Worm (Caenorhabditis elegans) whole organism, L2 larva: ENCODE results near the gene F47B8.3.

Experiments
- ceh-16 ChIP-seq: fragments of 150-350 bp; optimal IDR thresholded peaks from 2 replicates; lab custom pipeline; 2014; ENCODE audit warnings: missing biosample characterization, missing genetic modification characterization
- mdl-1 ChIP-seq, 2 experiments: fragments of 150-350 bp in 1 of 2; sonication (generic microtip) in 1 of 2; optimal IDR thresholded peaks; 2 replicates each; lab custom pipeline; 2017; ENCODE audit warnings: missing biosample characterization in 2 of 2, missing genetic modification characterization in 2 of 2
- nhr-237 ChIP-seq: fragments of 150-350 bp; optimal IDR thresholded peaks from 2 replicates; lab custom pipeline; 2014; ENCODE audit warnings: missing biosample characterization, missing genetic modification characterization
- skn-1 ChIP-seq: sonication (generic microtip); optimal IDR thresholded peaks from 2 replicates; lab custom pipeline; 2017; ENCODE audit warnings: missing biosample characterization, missing genetic modification characterization
- ztf-11 ChIP-seq: sonication (generic microtip); optimal IDR thresholded peaks from 2 replicates; lab custom pipeline; 2017; ENCODE audit warnings: missing biosample characterization, missing genetic modification characterization

- TF ChIP-seq skn-1 (tag; lab: Kevin White, UChicago) (no peak), ztf-11 (no peak), mdl-1 (tag; optimal IDR thresholded peaks at IDR 0.05; lab: Kevin White, UChicago) (no peak), ceh-16 (tag; lab: Kevin White, UChicago) (no peak), nhr-237 (tag; lab: Kevin White, UChicago) (no peak)
Measured at ce11 chrV:14317204-14317603, 5.6 kb downstream of the F47B8.3 start.
